Worm (Caenorhabditis elegans) whole organism, L3 larva: ENCODE data around the gene C10G8.3.
A peak's percentile ranks its signal among the peaks of the same experiment; 100 is the strongest.

Source experiments
- daf-12 ChIP-seq: fragments of 150-350 bp; optimal IDR thresholded peaks from 2 replicates; lab custom pipeline; 2014; ENCODE audit warnings: missing biosample characterization, missing genetic modification reagents, missing genetic modification characterization
- nhr-67 ChIP-seq: fragments of 150-350 bp; optimal IDR thresholded peaks from 2 replicates; lab custom pipeline; 2014; ENCODE audit warnings: missing biosample characterization, missing genetic modification characterization
- pqm-1 ChIP-seq: fragments of 150-350 bp; optimal IDR thresholded peaks from 2 replicates; lab custom pipeline; 2017; ENCODE audit warnings: missing biosample characterization, missing genetic modification characterization, inconsistent platforms

- TF ChIP-seq daf-12 (tag; lab: Kevin White, UChicago) (peak; percentile 25), pqm-1 (tag; lab: Kevin White, UChicago) (peak; percentile 87), nhr-67 (tag; lab: Kevin White, UChicago) (no peak)
Observed at ce11 chrV:5271487-5271886, 41.1 kb upstream of the C10G8.3 start.
